Worm (Caenorhabditis elegans): ENCODE measurements around the gene col-117.

The col-117 gene

ce11 chrIV:8840161-8840765 is 16.3 kb upstream of the col-117 start, which contains the start of the genes T28C6.11 and T11B7.1:
T28C6.11 (minus strand) TSS chrIV:8840261.
T11B7.1 (plus strand) TSS chrIV:8840715.
- TF ChIP-seq elt-1 (tag; optimal IDR thresholded peaks at IDR 0.05) (no peak), nhr-237 (tag; optimal IDR thresholded peaks at IDR 0.05) (no peak), ztf-11 (tag; optimal IDR thresholded peaks at IDR 0.05) (no peak), sea-2 (GFP tag; optimal IDR thresholded peaks at IDR 0.05) (no peak), nhr-28 (tag; optimal IDR thresholded peaks at IDR 0.05) (no peak), elt-2 (tag; optimal IDR thresholded peaks at IDR 0.05) (no peak), egl-5 (tag; optimal IDR thresholded peaks at IDR 0.05) (no peak), ZK546.5 (tag; optimal IDR thresholded peaks at IDR 0.05) (no peak)

DNA sequence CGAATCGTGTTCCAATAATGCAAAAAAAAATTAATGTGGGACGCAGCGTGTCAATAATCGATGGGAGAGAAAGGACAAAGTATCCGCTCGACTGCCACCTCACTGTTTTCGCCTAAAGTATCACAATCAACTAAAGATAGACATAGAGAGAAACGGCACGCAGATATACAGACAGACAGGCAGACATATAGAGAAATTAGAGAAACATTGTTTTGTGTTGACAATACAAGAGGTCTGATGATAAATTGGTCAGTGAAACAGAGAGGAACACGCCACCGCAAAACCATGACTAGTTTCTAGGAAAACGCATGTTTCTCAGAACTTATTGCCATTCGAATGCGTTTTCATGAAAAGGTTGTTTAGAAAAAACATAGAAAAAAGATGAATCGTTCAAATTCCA is 6.6 kb upstream of the col-117 start, which contains the start of gene T28C6.8:
T28C6.8 (minus strand) TSS at position 137 of the 400 bp plus-strand sequence.
- TF ChIP-seq lin-15B (tag; optimal IDR thresholded peaks at IDR 0.05) = peak; percentile 1
- TF ChIP-seq nhr-23 (tag; optimal IDR thresholded peaks at IDR 0.05) = peak; percentile 21
- TF ChIP-seq ceh-16 (tag; optimal IDR thresholded peaks at IDR 0.05) = no peak
- no peak for TF ChIP-seq elt-3 (tag; optimal IDR thresholded peaks at IDR 0.05)
- no peak for TF ChIP-seq hmg-11 (tag; optimal IDR thresholded peaks at IDR 0.05)
- TF ChIP-seq R02D3.7 (tag; optimal IDR thresholded peaks at IDR 0.05) = peak; percentile 7
- no peak for TF ChIP-seq nhr-12 (tag; optimal IDR thresholded peaks at IDR 0.05)
- TF ChIP-seq ceh-28 (tag; optimal IDR thresholded peaks at IDR 0.05) = peak; percentile 38
- TF ChIP-seq jun-1 (tag; optimal IDR thresholded peaks at IDR 0.05) = no peak
- TF ChIP-seq daf-12 (tag; optimal IDR thresholded peaks at IDR 0.05) = no peak
- peak; percentile 66 for TF ChIP-seq nhr-25 (tag; optimal IDR thresholded peaks at IDR 0.05)
- peak; percentile 89 for TF ChIP-seq pha-4 (tag; optimal IDR thresholded peaks at IDR 0.05)
- peak; percentile 88 for TF ChIP-seq pqm-1 (tag; optimal IDR thresholded peaks at IDR 0.05)
- peak; percentile 45 for TF ChIP-seq elt-2 (tag; optimal IDR thresholded peaks at IDR 0.05)
- TF ChIP-seq skn-1 (tag; optimal IDR thresholded peaks at IDR 0.05) = no peak

ce11 chrIV:8827500-8827899 is 3.5 kb upstream of the col-117 start, which contains the start of gene T28C6.7:
T28C6.7 (plus strand) TSS chrIV:8827800.
- no peak for TF ChIP-seq nfya-1 (tag; optimal IDR thresholded peaks at IDR 0.05; ENCODE audit: insufficient read depth)
- no peak for TF ChIP-seq nhr-28 (tag; optimal IDR thresholded peaks at IDR 0.05)
- TF ChIP-seq ceh-9 (tag; optimal IDR thresholded peaks at IDR 0.05) = no peak
- TF ChIP-seq lsy-12 (tag; optimal IDR thresholded peaks at IDR 0.05) = no peak
- TF ChIP-seq tbx-2 (tag; optimal IDR thresholded peaks at IDR 0.05) = no peak
- TF ChIP-seq fos-1 (tag; optimal IDR thresholded peaks at IDR 0.05) = no peak
- no peak for TF ChIP-seq nhr-67 (tag; optimal IDR thresholded peaks at IDR 0.05)
- TF ChIP-seq pqm-1 (tag; optimal IDR thresholded peaks at IDR 0.05) = no peak
- no peak for TF ChIP-seq ZK546.5 (tag; optimal IDR thresholded peaks at IDR 0.05)
- no peak for TF ChIP-seq hmg-11 (tag; optimal IDR thresholded peaks at IDR 0.05)

- TF ChIP-seq nhr-237 (tag; optimal IDR thresholded peaks at IDR 0.05) = no peak
- no peak for TF ChIP-seq egl-5 (tag; optimal IDR thresholded peaks at IDR 0.05)
- TF ChIP-seq elt-2 (tag; optimal IDR thresholded peaks at IDR 0.05) = no peak
- TF ChIP-seq mml-1 (tag; optimal IDR thresholded peaks at IDR 0.05) = no peak
- TF ChIP-seq lin-39 (tag; optimal IDR thresholded peaks at IDR 0.05) = no peak
- peak; percentile 3 for TF ChIP-seq nhr-25 (tag; optimal IDR thresholded peaks at IDR 0.05)
- TF ChIP-seq pha-4 (tag; optimal IDR thresholded peaks at IDR 0.05) = peak; percentile 9
- peak; percentile 65 for TF ChIP-seq hmg-11 (tag; optimal IDR thresholded peaks at IDR 0.05)
- TF ChIP-seq ceh-28 (tag; optimal IDR thresholded peaks at IDR 0.05) = peak; percentile 22
- TF ChIP-seq nhr-77 (tag; optimal IDR thresholded peaks at IDR 0.05) = no peak
- peak; percentile 19 for TF ChIP-seq lin-15B (tag; optimal IDR thresholded peaks at IDR 0.05)
- TF ChIP-seq snpc-4 (tag; optimal IDR thresholded peaks at IDR 0.05) = no peak
- no peak for TF ChIP-seq aly-2 (tag; optimal IDR thresholded peaks at IDR 0.05)
- peak; percentile 37 for TF ChIP-seq nfya-1 (tag; optimal IDR thresholded peaks at IDR 0.05; ENCODE audit: insufficient read depth)
- TF ChIP-seq jun-1 (tag; optimal IDR thresholded peaks at IDR 0.05) = peak; percentile 7
Measured at ce11 chrIV:8826606-8827000, 2.6 kb upstream of the col-117 start.

DNA sequence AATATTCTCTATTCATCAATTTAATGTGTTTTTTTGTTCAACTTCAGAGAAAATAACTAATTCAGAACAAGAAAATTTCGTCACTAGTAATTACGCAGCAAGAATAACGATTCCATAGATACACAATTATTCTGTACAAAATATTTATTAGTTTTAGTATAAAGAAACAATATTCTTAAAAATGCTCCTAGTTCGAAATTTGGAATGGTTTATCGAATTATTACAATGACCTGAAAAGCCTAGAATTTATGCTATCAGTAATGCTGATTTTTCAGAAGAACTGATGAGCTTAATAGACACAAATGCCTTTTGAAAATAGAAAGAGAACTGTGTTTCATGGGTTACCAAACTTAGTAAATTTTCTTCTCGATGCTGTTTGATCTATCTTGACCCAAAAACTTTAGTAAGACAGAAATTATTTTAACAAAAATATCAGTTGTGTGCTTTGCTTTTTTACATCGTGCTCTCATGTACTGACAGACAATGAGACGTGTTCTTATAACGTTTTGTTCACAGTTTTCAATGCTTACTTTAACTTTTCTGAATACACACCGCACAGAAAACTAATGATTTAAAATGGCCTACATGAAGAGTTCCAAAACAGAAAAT is 2.1 kb upstream of the col-117 start:
- TF ChIP-seq nhr-43 (tag; optimal IDR thresholded peaks at IDR 0.05; ENCODE audit: poor library complexity, severe bottlenecking) (peak; percentile 73), nhr-23 (tag; optimal IDR thresholded peaks at IDR 0.05) (peak; percentile 31), elt-1 (tag; optimal IDR thresholded peaks at IDR 0.05) (peak; percentile 9), ceh-28 (tag; optimal IDR thresholded peaks at IDR 0.05) (peak; percentile 37), R02D3.7 (tag; optimal IDR thresholded peaks at IDR 0.05) (peak; percentile 49), unc-62 (GFP tag; optimal IDR thresholded peaks at IDR 0.05) (no peak), pqm-1 (tag; optimal IDR thresholded peaks at IDR 0.05) (no peak), fkh-10 (GFP tag; optimal IDR thresholded peaks at IDR 0.05) (no peak), snpc-4 (tag; optimal IDR thresholded peaks at IDR 0.05) (no peak), skn-1 (tag; optimal IDR thresholded peaks at IDR 0.05) (no peak), jun-1 (tag; optimal IDR thresholded peaks at IDR 0.05) (no peak), ceh-82 (tag; optimal IDR thresholded peaks at IDR 0.05) (peak; percentile 70), nhr-25 (tag; optimal IDR thresholded peaks at IDR 0.05) (peak; percentile 58), fkh-2 (tag; optimal IDR thresholded peaks at IDR 0.05) (no peak), egl-5 (tag; optimal IDR thresholded peaks at IDR 0.05) (no peak), aly-2 (tag; optimal IDR thresholded peaks at IDR 0.05) (peak; percentile 11), nhr-77 (tag; optimal IDR thresholded peaks at IDR 0.05) (peak; percentile 56), lsy-12 (tag; optimal IDR thresholded peaks at IDR 0.05) (peak; percentile 6), nhr-12 (tag; optimal IDR thresholded peaks at IDR 0.05) (no peak), ZK546.5 (tag; optimal IDR thresholded peaks at IDR 0.05) (no peak)
